Fruit fly (Drosophila melanogaster): Measurements from ENCODE around the gene brwl.

brwl gene

DNA sequence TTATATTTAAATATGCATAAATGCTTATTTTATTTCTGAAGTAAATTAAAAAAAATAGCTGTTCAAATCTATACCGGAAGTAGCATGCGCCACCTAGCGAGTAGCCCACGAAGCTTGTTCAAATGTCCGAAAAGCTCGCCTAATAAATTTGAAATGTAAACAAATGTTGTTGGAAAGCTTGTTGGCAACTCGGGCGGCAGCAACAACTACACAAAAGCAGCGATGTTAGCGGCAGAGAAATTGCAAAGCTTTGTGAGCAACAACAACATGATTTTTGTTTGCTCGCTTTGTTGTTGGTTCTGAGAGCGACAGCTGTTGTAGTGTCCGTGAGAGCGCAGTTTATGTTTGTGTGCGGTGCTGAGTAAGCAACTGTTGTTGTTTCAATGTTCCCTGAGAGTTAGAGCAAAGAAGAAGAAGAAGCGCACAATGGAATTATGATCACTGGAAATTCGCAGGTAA lies 1.3 kb upstream of the brwl start (continued):
- TF ChIP-seq ac (GFP tag; optimal IDR thresholded peaks at IDR 0.05): peak; percentile 89
- peak; percentile 100 for TF ChIP-seq lab (GFP tag; optimal IDR thresholded peaks at IDR 0.05)
- TF ChIP-seq CrebB (tag; optimal IDR thresholded peaks at IDR 0.05): peak; percentile 99
- peak; percentile 99 for TF ChIP-seq CG10543 (GFP tag; optimal IDR thresholded peaks at IDR 0.05)
- TF ChIP-seq CG13296 (GFP tag; optimal IDR thresholded peaks at IDR 0.05): peak; percentile 100
- TF ChIP-seq corto (GFP tag; optimal IDR thresholded peaks at IDR 0.05): peak; percentile 86
- peak; percentile 100 for TF ChIP-seq CG7987 (GFP tag; optimal IDR thresholded peaks at IDR 0.05)
- TF ChIP-seq CG14860 (GFP tag; IDR thresholded peaks at IDR 0.05; ENCODE audit: partially characterized antibody): no peak
- peak; percentile 100 for TF ChIP-seq Asciz (GFP tag; optimal IDR thresholded peaks at IDR 0.05)
- TF ChIP-seq CG7372 (GFP tag; IDR thresholded peaks at IDR 0.05): peak; percentile 92
- TF ChIP-seq mirr (GFP tag; optimal IDR thresholded peaks at IDR 0.05): peak; percentile 100
- no peak for TF ChIP-seq dan (GFP tag; IDR thresholded peaks at IDR 0.05)
- TF ChIP-seq CG15696 (tag; optimal IDR thresholded peaks at IDR 0.05): peak; percentile 26
- no peak for TF ChIP-seq pros (GFP tag; optimal IDR thresholded peaks at IDR 0.05)
- peak; percentile 95 for TF ChIP-seq Hsf (GFP tag; optimal IDR thresholded peaks at IDR 0.05)
- peak; percentile 17; the same call in 1 of the 2 replicates for TF ChIP-seq unc-4 (GFP tag; IDR thresholded peaks at IDR 0.05; ENCODE audit: partially characterized antibody)
- peak; percentile 71 for TF ChIP-seq zen (tag; optimal IDR thresholded peaks at IDR 0.05)
- TF ChIP-seq bab2 (GFP tag; optimal IDR thresholded peaks at IDR 0.05): peak; percentile 79
- peak; percentile 44 for TF ChIP-seq dmrt11E (tag; optimal IDR thresholded peaks at IDR 0.05)
- TF ChIP-seq CG10462 (GFP tag; optimal IDR thresholded peaks at IDR 0.05): peak; percentile 92
- TF ChIP-seq maf-S (GFP tag; optimal IDR thresholded peaks at IDR 0.05): peak; percentile 93
- TF ChIP-seq nerfin-1 (tag; optimal IDR thresholded peaks at IDR 0.05): peak; percentile 95
- TF ChIP-seq Elba2 (GFP tag; optimal IDR thresholded peaks at IDR 0.05): no peak
- peak; percentile 100 for TF ChIP-seq Hmr (GFP tag; optimal IDR thresholded peaks at IDR 0.05)
- no peak for TF ChIP-seq vnd (GFP tag; IDR thresholded peaks at IDR 0.05; ENCODE audit: partially characterized antibody)
- peak; percentile 85 for TF ChIP-seq ara (GFP tag; IDR thresholded peaks at IDR 0.05)
- TF ChIP-seq onecut (GFP tag; IDR thresholded peaks at IDR 0.05): peak; percentile 97
- peak; percentile 71 for TF ChIP-seq crol (GFP tag; IDR thresholded peaks at IDR 0.05)
- TF ChIP-seq CG11085 (GFP tag; IDR thresholded peaks at IDR 0.05): peak; percentile 91
- TF ChIP-seq CG33557 (GFP tag; optimal IDR thresholded peaks at IDR 0.05): peak; percentile 81
- no peak for TF ChIP-seq hb (GFP tag; IDR thresholded peaks at IDR 0.05; ENCODE audit: partially characterized antibody)
- TF ChIP-seq CG8281 (tag; optimal IDR thresholded peaks at IDR 0.05): peak; percentile 91
- TF ChIP-seq al (GFP tag; IDR thresholded peaks at IDR 0.05): peak; percentile 89
- peak; percentile 99 for TF ChIP-seq Fer3 (tag; optimal IDR thresholded peaks at IDR 0.05)
- TF ChIP-seq CG15479 (GFP tag; optimal IDR thresholded peaks at IDR 0.05): peak; percentile 22
- TF ChIP-seq Poxn (GFP tag; IDR thresholded peaks at IDR 0.05): peak; percentile 72; the same call in 1 of the 2 replicates
- TF ChIP-seq Xrp1 (GFP tag; IDR thresholded peaks at IDR 0.05): peak; percentile 65; the same call in 1 of the 2 replicates
- peak; percentile 90 to 92 for TF ChIP-seq Pdp1 (GFP tag; optimal IDR thresholded peaks at IDR 0.05)
- TF ChIP-seq sd (tag; optimal IDR thresholded peaks at IDR 0.05): peak; percentile 94
- peak; percentile 72 for TF ChIP-seq gt (GFP tag; IDR thresholded peaks at IDR 0.05)
- peak; percentile 89 for TF ChIP-seq CG32772 (GFP tag; IDR thresholded peaks at IDR 0.05)
- peak; percentile 92 to 97 for TF ChIP-seq Hr51 (GFP tag; optimal IDR thresholded peaks at IDR 0.05)
- TF ChIP-seq cas (GFP tag; IDR thresholded peaks at IDR 0.05): peak; percentile 77
- TF ChIP-seq Sox102F (GFP tag; optimal IDR thresholded peaks at IDR 0.05): peak; percentile 96
- TF ChIP-seq CG8388 (GFP tag; optimal IDR thresholded peaks at IDR 0.05): peak; percentile 96
- no peak for TF ChIP-seq usp (GFP tag; optimal IDR thresholded peaks at IDR 0.05)
- peak; percentile 91 for TF ChIP-seq CG17186 (GFP tag; optimal IDR thresholded peaks at IDR 0.05)
- peak; percentile 99 for TF ChIP-seq Ets65A (GFP tag)
- peak; percentile 25; the same call in 1 of the 3 replicates for TF ChIP-seq CG11560 (tag; IDR thresholded peaks at IDR 0.05)
